Fruit fly (Drosophila melanogaster) whole organism, wandering third instar larva: ENCODE measurements around the gene CG13075.
A peak's percentile ranks its signal among the peaks of the same experiment; 100 is the strongest.

Experiments
- Abd-B ChIP-seq: fragments of >200 bp; optimal IDR thresholded peaks from 2 replicates; lab custom pipeline; 2017; ENCODE audit warnings: missing biosample characterization, missing genetic modification characterization
- CG32264 ChIP-seq: fragments of 200-800 bp; sonication (Bioruptor generic); optimal IDR thresholded peaks from 2 replicates; lab custom pipeline; 2016; ENCODE audit warnings: missing biosample characterization, missing genetic modification characterization
- CG9705 ChIP-seq: fragments of 200-800 bp; sonication (Bioruptor generic); optimal IDR thresholded peaks from 2 replicates; lab custom pipeline; 2018; ENCODE audit warnings: missing biosample characterization, mild to moderate bottlenecking, missing genetic modification characterization
- CrebA ChIP-seq: fragments of 200-800 bp; sonication (Bioruptor generic); optimal IDR thresholded peaks from 2 replicates; lab custom pipeline; 2016; ENCODE audit warnings: missing biosample characterization, mild to moderate bottlenecking, missing genetic modification characterization, borderline replicate concordance
- Dfd ChIP-seq: fragments of >200 bp; optimal IDR thresholded peaks from 2 replicates; lab custom pipeline; 2017; ENCODE audit warnings: missing biosample characterization, missing genetic modification characterization
- Dif ChIP-seq: fragments of 200-275, 200-300 bp; sonication (Bioruptor generic); optimal IDR thresholded peaks from 2 replicates; lab custom pipeline; 2018; ENCODE audit warnings: missing biosample characterization, missing genetic modification characterization; ENCODE audit not compliant: partially characterized antibody
- GATAd ChIP-seq: sonication (Bioruptor generic); optimal IDR thresholded peaks from 2 replicates; lab custom pipeline; 2016; ENCODE audit warnings: missing biosample characterization, missing genetic modification characterization
- HLH106 ChIP-seq: fragments of 200-800 bp; optimal IDR thresholded peaks from 3 replicates; lab custom pipeline; 2019; ENCODE audit warnings: missing biosample characterization, mild to moderate bottlenecking, missing genetic modification characterization, moderate library complexity
- Hnf4 ChIP-seq: fragments of 200-800 bp; sonication (Bioruptor generic); optimal IDR thresholded peaks from 2 replicates; lab custom pipeline; 2016; ENCODE audit warnings: missing biosample characterization, mild to moderate bottlenecking, missing genetic modification characterization
- Hr78 ChIP-seq: fragments of >200 bp; optimal IDR thresholded peaks from 2 replicates; lab custom pipeline; 2017; ENCODE audit warnings: missing biosample characterization, missing genetic modification characterization
- Hr83 ChIP-seq: fragments of 200-300 bp; sonication (Bioruptor generic); optimal IDR thresholded peaks from 2 replicates; lab custom pipeline; 2016; ENCODE audit warnings: missing biosample characterization, mild to moderate bottlenecking, missing genetic modification characterization, moderate library complexity; ENCODE audit not compliant: poor library complexity, severe bottlenecking
- Jra ChIP-seq: sonication (Bioruptor generic); optimal IDR thresholded peaks from 2 replicates; lab custom pipeline; 2016; ENCODE audit warnings: missing biosample characterization, missing genetic modification characterization
- Mio ChIP-seq: sonication (Bioruptor generic); optimal IDR thresholded peaks from 2 replicates; lab custom pipeline; 2016; ENCODE audit warnings: missing biosample characterization, missing genetic modification characterization
- Myc ChIP-seq: fragments of >200 bp; optimal IDR thresholded peaks from 2 replicates; lab custom pipeline; 2017
- N ChIP-seq: fragments of >200 bp; optimal IDR thresholded peaks from 2 replicates; lab custom pipeline; 2018; ENCODE audit warnings: missing biosample characterization, missing external identifiers, missing genetic modification characterization
- OdsH ChIP-seq: fragments of 200-800 bp; sonication (Bioruptor generic); optimal IDR thresholded peaks from 2 replicates; lab custom pipeline; 2016; ENCODE audit warnings: missing biosample characterization, mild to moderate bottlenecking, missing genetic modification characterization
- Rel ChIP-seq, 2 experiments: fragments of 200-800 bp; sonication (Bioruptor generic) in 1 of 2; optimal IDR thresholded peaks; 2 replicates in 1 of 2; 3 replicates in 1 of 2; lab custom pipeline; 2016 to 2019; ENCODE audit warnings: mild to moderate bottlenecking in 2 of 2, missing biosample characterization in 2 of 2, missing genetic modification characterization in 2 of 2, moderate library complexity in 1 of 2
- Sp1 ChIP-seq: fragments of 200-800 bp; sonication (Bioruptor generic); optimal IDR thresholded peaks from 3 replicates; lab custom pipeline; 2019; ENCODE audit warnings: missing biosample characterization, mild to moderate bottlenecking, missing genetic modification characterization, moderate library complexity
- Vsx2 ChIP-seq: fragments of 200-300, 225-300 bp; sonication (Bioruptor generic); optimal IDR thresholded peaks from 2 replicates; lab custom pipeline; 2018; ENCODE audit warnings: missing biosample characterization, missing genetic modification characterization; ENCODE audit not compliant: partially characterized antibody
- br ChIP-seq: fragments of 200-800 bp; sonication (Bioruptor generic); optimal IDR thresholded peaks from 2 replicates; lab custom pipeline; 2016; ENCODE audit warnings: missing biosample characterization, missing genetic modification characterization
- brk ChIP-seq: fragments of 200-800 bp; sonication (Bioruptor generic); optimal IDR thresholded peaks from 2 replicates; lab custom pipeline; 2016; ENCODE audit warnings: missing biosample characterization, mild to moderate bottlenecking, missing genetic modification characterization
- dl ChIP-seq, 2 experiments: fragments of 175-275, 200-275 bp in 1 of 2; fragments of 200-275 bp in 1 of 2; sonication (Bioruptor generic); optimal IDR thresholded peaks; lab custom pipeline; 2018; ENCODE audit warnings: mild to moderate bottlenecking in 2 of 2, missing biosample characterization in 2 of 2, missing genetic modification characterization in 2 of 2, moderate library complexity in 2 of 2; ENCODE audit not compliant: partially characterized antibody in 2 of 2, insufficient read depth in 1 of 2
- dsf ChIP-seq: sonication (Bioruptor generic); optimal IDR thresholded peaks from 2 replicates; lab custom pipeline; 2016; ENCODE audit warnings: missing biosample characterization, missing genetic modification characterization, borderline replicate concordance
- ey ChIP-seq: fragments of 200-800 bp; sonication (Bioruptor generic); optimal IDR thresholded peaks from 2 replicates; lab custom pipeline; 2016; ENCODE audit warnings: missing biosample characterization, missing genetic modification characterization
- foxo ChIP-seq, 2 experiments: fragments of 200-800 bp; sonication (Bioruptor generic); optimal IDR thresholded peaks; 2 replicates in 1 of 2; 3 replicates in 1 of 2; lab custom pipeline; 2016 to 2017; ENCODE audit warnings: missing biosample characterization in 2 of 2, missing genetic modification characterization in 2 of 2
- fru ChIP-seq: fragments of 200-800 bp; sonication (Bioruptor generic); optimal IDR thresholded peaks from 3 replicates; lab custom pipeline; 2016; ENCODE audit warnings: missing biosample characterization, mild to moderate bottlenecking, missing genetic modification characterization
- h ChIP-seq: fragments of 200-800 bp; sonication (Bioruptor generic); optimal IDR thresholded peaks from 3 replicates; lab custom pipeline; 2016; ENCODE audit warnings: missing biosample characterization, mild to moderate bottlenecking, missing genetic modification characterization
- jim ChIP-seq: fragments of 175-275, 200-325 bp; sonication (Bioruptor generic); optimal IDR thresholded peaks from 2 replicates; lab custom pipeline; 2016; ENCODE audit warnings: missing biosample characterization, mild to moderate bottlenecking, missing genetic modification characterization
- lola ChIP-seq: fragments of >200 bp; optimal IDR thresholded peaks from 2 replicates; lab custom pipeline; 2017; ENCODE audit warnings: missing biosample characterization, missing genetic modification characterization
- pan ChIP-seq: fragments of >200 bp; optimal IDR thresholded peaks from 2 replicates; lab custom pipeline; 2017
- psq ChIP-seq: fragments of 200-800 bp; sonication (Bioruptor generic); optimal IDR thresholded peaks from 3 replicates; lab custom pipeline; 2017; ENCODE audit warnings: missing biosample characterization, mild to moderate bottlenecking, missing genetic modification characterization, moderate library complexity
- rgr ChIP-seq: fragments of 200-800 bp; sonication (Bioruptor generic); optimal IDR thresholded peaks from 3 replicates; lab custom pipeline; 2016; ENCODE audit warnings: missing biosample characterization, mild to moderate bottlenecking, missing genetic modification characterization
- sage ChIP-seq: fragments of 200-800 bp; sonication (Bioruptor generic); optimal IDR thresholded peaks from 2 replicates; lab custom pipeline; 2016; ENCODE audit warnings: missing biosample characterization, mild to moderate bottlenecking, missing genetic modification characterization
- sv ChIP-seq: fragments of 200-800 bp; sonication (Bioruptor generic); optimal IDR thresholded peaks from 3 replicates; lab custom pipeline; 2016; ENCODE audit warnings: missing biosample characterization, missing genetic modification characterization
- tai ChIP-seq: sonication (Bioruptor generic); optimal IDR thresholded peaks from 2 replicates; lab custom pipeline; 2016; ENCODE audit warnings: missing biosample characterization, missing genetic modification characterization
- usp ChIP-seq: fragments of >200 bp; optimal IDR thresholded peaks from 2 replicates; lab custom pipeline; 2017; ENCODE audit warnings: missing biosample characterization, missing genetic modification characterization
- woc ChIP-seq: sonication (Bioruptor generic); optimal IDR thresholded peaks from 2 replicates; lab custom pipeline; 2016; ENCODE audit warnings: missing biosample characterization, mild to moderate bottlenecking, missing genetic modification characterization

CG13075 gene

DNA sequence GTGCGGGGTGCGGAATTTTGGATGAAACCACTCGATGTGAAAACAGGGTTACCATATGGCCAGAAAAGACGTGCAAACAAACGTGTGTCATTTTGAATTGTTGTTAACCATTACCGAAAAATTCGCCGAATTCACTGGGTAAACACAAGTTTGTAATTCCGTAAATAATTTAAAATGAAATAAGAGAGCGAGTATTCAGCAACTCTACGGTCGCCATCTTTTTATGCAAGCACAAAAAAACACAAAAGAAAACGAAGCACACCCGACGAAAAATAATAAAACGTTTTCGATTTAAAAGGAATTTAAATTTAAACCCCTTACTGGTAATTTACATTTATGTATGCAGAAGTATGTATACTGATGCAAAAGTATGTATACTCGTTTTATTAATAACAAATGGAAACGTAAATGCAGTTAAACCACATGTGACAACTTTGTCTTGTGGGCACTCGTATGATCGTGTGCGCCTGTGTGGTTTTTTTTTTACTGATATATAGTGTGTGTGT is 37.9 kb upstream of the CG13075 start (continued):
- TF ChIP-seq Vsx2 (GFP tag; lab: Kevin White, UChicago) (no peak), HLH106 (tag; lab: Kevin White, UChicago) (peak; percentile 96), Hr78 (GFP tag; lab: Kevin White, UChicago) (no peak)
- TF ChIP-seq, all 38 proteins: peak for 27

DNA sequence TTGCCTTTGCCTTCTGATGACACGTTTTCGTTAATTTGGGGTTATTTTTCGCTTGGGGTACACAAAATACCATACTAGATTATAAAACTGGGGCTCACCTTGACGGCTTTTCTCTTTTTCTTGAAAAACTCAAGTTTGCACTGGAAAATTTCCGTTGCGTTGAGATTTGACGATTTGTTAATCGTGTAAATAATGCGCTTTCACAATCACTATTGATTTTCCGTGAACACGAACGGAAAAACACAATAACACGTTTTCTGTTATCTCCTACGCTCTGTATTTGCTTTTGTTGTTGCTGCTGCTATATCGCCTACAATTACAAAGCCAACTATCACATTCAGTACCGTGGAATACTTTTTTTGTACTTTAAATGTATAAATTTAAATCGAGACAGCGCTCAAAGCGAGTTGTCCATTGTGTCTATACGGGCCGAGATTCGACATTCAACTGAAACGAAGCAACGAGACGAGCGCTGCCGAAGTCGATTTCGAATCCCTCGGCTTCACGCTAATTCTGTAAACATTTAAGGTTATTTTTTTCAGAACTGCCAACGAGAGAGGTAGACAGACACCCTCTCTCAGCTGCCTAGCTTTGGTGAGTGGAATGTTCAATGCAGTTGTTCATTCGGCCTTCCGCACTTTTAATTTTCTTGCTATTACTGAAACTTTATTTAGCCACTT is 37.3 kb upstream of the CG13075 start:
- TF ChIP-seq Rel (GFP tag; optimal IDR thresholded peaks at IDR 0.05; lab: Kevin White, UChicago) = no peak
- peak; percentile 74 for TF ChIP-seq Rel (tag; optimal IDR thresholded peaks at IDR 0.05; lab: Kevin White, UChicago)
- peak; percentile 90 for TF ChIP-seq Vsx2 (GFP tag; lab: Kevin White, UChicago)
- TF ChIP-seq Hr83 = peak; percentile 50
- TF ChIP-seq tai = peak; percentile 14
- peak; percentile 43 for TF ChIP-seq Hnf4 (GFP tag; lab: Kevin White, UChicago)
- TF ChIP-seq foxo (GFP tag; optimal IDR thresholded peaks at IDR 0.05; lab: Kevin White, UChicago) = peak in 1 of 2 experiments; percentile 5
- no peak for TF ChIP-seq CG9705
- peak; percentile 37 for TF ChIP-seq br (GFP tag; lab: Kevin White, UChicago)
- TF ChIP-seq Mio (GFP tag; lab: Kevin White, UChicago) = no peak
- peak; percentile 85 for TF ChIP-seq Dif (GFP tag; lab: Kevin White, UChicago)
- TF ChIP-seq Sp1 (GFP tag; lab: Kevin White, UChicago) = peak; percentile 45
- TF ChIP-seq rgr (GFP tag; lab: Kevin White, UChicago) = peak; percentile 54
- TF ChIP-seq CrebA (GFP tag; lab: Kevin White, UChicago) = peak; percentile 57
- no peak for TF ChIP-seq woc (GFP tag; lab: Kevin White, UChicago)
- TF ChIP-seq OdsH (GFP tag; lab: Kevin White, UChicago) = peak; percentile 41
- peak; percentile 60 for TF ChIP-seq brk (GFP tag; lab: Kevin White, UChicago)
- peak in 1 of 2 experiments; percentile 67 for TF ChIP-seq dl (GFP tag; optimal IDR thresholded peaks at IDR 0.05; lab: Kevin White, UChicago; ENCODE audit: insufficient read depth in 1 of 2, partially characterized antibody in 2 of 2)
- no peak for TF ChIP-seq Hr78 (GFP tag; lab: Kevin White, UChicago)
- TF ChIP-seq, all 38 proteins: peak for 14

DNA sequence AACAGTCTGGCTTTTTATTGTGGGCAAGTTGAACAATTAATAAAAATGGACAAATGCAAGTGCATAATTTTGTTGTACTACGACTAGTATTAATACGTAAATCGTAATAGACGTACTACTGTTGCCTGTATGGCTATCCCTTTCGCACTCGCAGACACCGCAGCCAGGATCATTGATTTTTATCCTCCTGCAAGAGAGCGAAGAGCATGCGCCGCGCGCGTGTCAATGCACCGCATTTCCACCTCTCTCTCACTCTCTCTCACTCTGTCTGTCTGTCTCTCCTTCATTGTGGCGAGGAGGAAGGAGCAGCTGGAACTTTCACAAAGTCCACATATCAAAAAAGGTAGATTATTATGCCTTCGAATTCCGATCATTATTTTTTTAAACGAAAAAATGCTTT is 36.7 kb upstream of the CG13075 start:
- TF ChIP-seq rgr (GFP tag; lab: Kevin White, UChicago) = no peak
- no peak for TF ChIP-seq brk (GFP tag; lab: Kevin White, UChicago)
- TF ChIP-seq Dif (GFP tag; lab: Kevin White, UChicago) = peak; percentile 74
- TF ChIP-seq dl (GFP tag; optimal IDR thresholded peaks at IDR 0.05; lab: Kevin White, UChicago; ENCODE audit: insufficient read depth in 1 of 2, partially characterized antibody in 2 of 2) = peak in 1 of 2 experiments; percentile 32
- TF ChIP-seq, all 38 proteins: peak for 2

DNA sequence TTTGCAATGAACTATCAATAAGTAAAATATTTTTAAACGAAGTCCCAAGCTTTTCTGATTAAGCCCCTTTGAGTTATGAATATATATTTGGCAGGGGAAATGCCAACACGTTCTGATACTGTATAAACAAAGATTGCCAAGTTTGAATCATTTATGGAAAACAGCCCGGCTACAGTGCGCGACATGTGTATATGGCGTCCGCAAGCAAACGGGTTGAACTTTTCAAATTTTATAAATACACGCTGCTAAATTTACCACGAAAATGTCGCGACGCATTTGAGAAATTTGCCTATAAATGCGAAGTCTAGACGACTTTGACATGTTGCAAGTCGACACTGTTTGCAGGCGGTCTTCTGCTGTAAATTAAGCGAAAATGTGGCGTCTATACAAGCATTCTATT is 35.7 kb upstream of the CG13075 start:
- no peak for TF ChIP-seq dsf (GFP tag; lab: Kevin White, UChicago)
- TF ChIP-seq tai = no peak
- no peak for TF ChIP-seq pan (lab: Kevin White, UChicago)
- no peak for TF ChIP-seq Dfd (GFP tag; lab: Kevin White, UChicago)
- TF ChIP-seq CG9705 = peak; percentile 41
- TF ChIP-seq usp (GFP tag; lab: Kevin White, UChicago) = no peak
- TF ChIP-seq foxo (GFP tag; optimal IDR thresholded peaks at IDR 0.05; lab: Kevin White, UChicago) = peak in 1 of 2 experiments; percentile 75
- peak; percentile 62 for TF ChIP-seq rgr (GFP tag; lab: Kevin White, UChicago)
- peak; percentile 67 for TF ChIP-seq ey
- TF ChIP-seq woc (GFP tag; lab: Kevin White, UChicago) = peak; percentile 16
- TF ChIP-seq dl (GFP tag; optimal IDR thresholded peaks at IDR 0.05; lab: Kevin White, UChicago; ENCODE audit: insufficient read depth in 1 of 2, partially characterized antibody in 2 of 2) = no peak
- TF ChIP-seq fru (GFP tag; lab: Kevin White, UChicago) = peak; percentile 61
- peak; percentile 60 for TF ChIP-seq psq (GFP tag; lab: Kevin White, UChicago)
- no peak for TF ChIP-seq brk (GFP tag; lab: Kevin White, UChicago)
- TF ChIP-seq Rel (GFP tag; optimal IDR thresholded peaks at IDR 0.05; lab: Kevin White, UChicago) = no peak
- peak; percentile 22 for TF ChIP-seq Rel (tag; optimal IDR thresholded peaks at IDR 0.05; lab: Kevin White, UChicago)
- no peak for TF ChIP-seq Jra (GFP tag; lab: Kevin White, UChicago)
- no peak for TF ChIP-seq lola
- no peak for TF ChIP-seq Myc
- peak; percentile 44 for TF ChIP-seq CG32264 (GFP tag; lab: Kevin White, UChicago)
- TF ChIP-seq Dif (GFP tag; lab: Kevin White, UChicago) = no peak
- peak; percentile 42 for TF ChIP-seq OdsH (GFP tag; lab: Kevin White, UChicago)
- no peak for TF ChIP-seq Abd-B
- TF ChIP-seq h (GFP tag; lab: Kevin White, UChicago) = peak; percentile 75
- TF ChIP-seq Hr78 (GFP tag; lab: Kevin White, UChicago) = no peak
- no peak for TF ChIP-seq N
- no peak for TF ChIP-seq GATAd (GFP tag; lab: Kevin White, UChicago)
- no peak for TF ChIP-seq Mio (GFP tag; lab: Kevin White, UChicago)
- TF ChIP-seq sage (GFP tag; lab: Kevin White, UChicago) = no peak
- TF ChIP-seq Hnf4 (GFP tag; lab: Kevin White, UChicago) = peak; percentile 54
- TF ChIP-seq Sp1 (GFP tag; lab: Kevin White, UChicago) = peak; percentile 60
- no peak for TF ChIP-seq Hr83
- no peak for TF ChIP-seq jim (GFP tag; lab: Kevin White, UChicago)
- TF ChIP-seq CrebA (GFP tag; lab: Kevin White, UChicago) = no peak
- no peak for TF ChIP-seq sv (GFP tag; lab: Kevin White, UChicago)
- peak; percentile 74 for TF ChIP-seq br (GFP tag; lab: Kevin White, UChicago)
